Worm (Caenorhabditis elegans): ENCODE measurements around the gene frpr-21.

DNA sequence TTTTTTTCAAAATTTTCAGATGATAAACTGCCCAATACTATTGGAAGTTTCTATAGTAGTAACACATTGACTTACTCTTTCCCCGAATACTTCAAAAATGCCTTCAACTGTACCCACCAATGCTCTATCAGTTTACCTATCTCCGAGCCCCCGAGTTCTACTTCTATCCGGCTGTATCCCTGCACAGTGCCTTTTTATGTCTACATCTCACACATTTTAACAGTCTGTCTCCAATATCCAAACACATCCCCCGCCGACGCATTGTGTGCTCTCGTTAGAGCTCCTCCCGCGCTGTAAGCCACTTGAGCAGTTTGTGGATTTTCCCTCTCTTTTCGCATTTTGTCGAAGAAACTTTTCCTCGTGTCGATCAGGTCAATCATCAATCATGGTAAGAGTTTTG is 44.7 kb upstream of the frpr-21 start, which contains the start of gene tnc-2:
- TF ChIP-seq dao-5 (tag; optimal IDR thresholded peaks at IDR 0.05) (no peak), W03F9.2 (tag; optimal IDR thresholded peaks at IDR 0.05) (no peak), him-1 (tag; optimal IDR thresholded peaks at IDR 0.05) (no peak)

All from whole organism, L4/young adult.